Fruit fly (Drosophila melanogaster): Measurements from ENCODE around the gene CG32444.

The CG32444 gene

DNA sequence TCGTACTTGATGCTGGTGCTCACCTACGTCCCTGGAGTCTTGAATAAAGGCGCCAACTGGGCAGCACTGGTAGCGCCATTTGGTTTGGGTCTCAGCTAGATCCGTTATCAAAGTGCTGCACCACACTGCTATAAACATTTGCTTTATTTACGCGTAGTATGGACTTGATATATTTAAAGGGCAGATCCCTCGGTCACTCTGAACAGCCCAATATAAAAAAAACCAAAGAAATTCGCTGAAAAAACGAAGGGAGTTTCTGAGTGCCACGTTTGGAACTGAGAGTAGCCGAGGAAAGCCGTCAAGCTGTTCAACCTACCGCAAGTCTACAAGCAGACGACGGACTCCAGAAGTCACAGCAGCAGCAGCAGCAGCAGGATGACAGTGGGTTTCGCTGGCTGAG, 4.1 kb downstream of the CG32444 start, which contains the start of gene Atox1 (continued):
- peak; percentile 27 for TF ChIP-seq CG8290 (GFP tag; optimal IDR thresholded peaks at IDR 0.05)
- TF ChIP-seq CG8290 (tag; optimal IDR thresholded peaks at IDR 0.05): peak in 1 of 2 experiments; percentile 86
- TF ChIP-seq Hand (GFP tag; optimal IDR thresholded peaks at IDR 0.05): no peak
- TF ChIP-seq Stat92E (GFP tag; optimal IDR thresholded peaks at IDR 0.05): peak in 1 of 3 experiments; percentile 19
- no peak for TF ChIP-seq NC2α (GFP tag; optimal IDR thresholded peaks at IDR 0.05)
- peak; percentile 78; the same call in 2 of the 3 replicates for TF ChIP-seq ci (GFP tag; IDR thresholded peaks at IDR 0.05)
- peak; percentile 17 for TF ChIP-seq slp2 (GFP tag; optimal IDR thresholded peaks at IDR 0.05)
- TF ChIP-seq usp (GFP tag; optimal IDR thresholded peaks at IDR 0.05): no peak
- TF ChIP-seq CG9932 (GFP tag; IDR thresholded peaks at IDR 0.05): no peak
- TF ChIP-seq hbn (GFP tag; IDR thresholded peaks at IDR 0.05; ENCODE audit: partially characterized antibody): no peak
- no peak for TF ChIP-seq CG3838 (GFP tag; optimal IDR thresholded peaks at IDR 0.05)
- TF ChIP-seq CG8924 (tag; optimal IDR thresholded peaks at IDR 0.05): no peak
- TF ChIP-seq bsh (GFP tag; optimal IDR thresholded peaks at IDR 0.05): no peak
- TF ChIP-seq Deaf1 (tag; optimal IDR thresholded peaks at IDR 0.05): peak; percentile 36
- peak; percentile 44 for TF ChIP-seq Myb (GFP tag; optimal IDR thresholded peaks at IDR 0.05)
- peak; percentile 83 for TF ChIP-seq CG1603 (tag; optimal IDR thresholded peaks at IDR 0.05)
- TF ChIP-seq sob (GFP tag; IDR thresholded peaks at IDR 0.05): peak; percentile 43; the same call in 1 of the 2 replicates
- TF ChIP-seq cad (GFP tag; optimal IDR thresholded peaks at IDR 0.05): peak; percentile 8
- TF ChIP-seq org-1 (GFP tag; optimal IDR thresholded peaks at IDR 0.05): no peak
- TF ChIP-seq Gug (GFP tag; IDR thresholded peaks at IDR 0.05): peak; percentile 31; the same call in 1 of the 4 replicates
- TF ChIP-seq bcd (GFP tag; optimal IDR thresholded peaks at IDR 0.05): peak; percentile 57
- peak; percentile 40 for TF ChIP-seq bigmax (GFP tag; optimal IDR thresholded peaks at IDR 0.05)
- TF ChIP-seq CG9609 (GFP tag; optimal IDR thresholded peaks at IDR 0.05): peak; percentile 7
- peak; percentile 43 for TF ChIP-seq p53 (GFP tag; optimal IDR thresholded peaks at IDR 0.05)
- peak; percentile 52 for TF ChIP-seq CoRest (tag; optimal IDR thresholded peaks at IDR 0.05)
- 0 out of 2 replicates have a peak, but pooled peaks have one; percentile 36 for TF ChIP-seq rib (GFP tag; IDR thresholded peaks at IDR 0.05)
- no peak for TF ChIP-seq CG6689 (GFP tag; IDR thresholded peaks at IDR 0.05)
- TF ChIP-seq Scr (GFP tag; IDR thresholded peaks at IDR 0.05; ENCODE audit: partially characterized antibody): 0 out of 2 replicates have a peak, but pooled peaks have one; percentile 16
- TF ChIP-seq CG4404 (GFP tag; IDR thresholded peaks at IDR 0.05): no peak
- no peak for TF ChIP-seq CG17328 (GFP tag; IDR thresholded peaks at IDR 0.05)
- peak; percentile 56 for TF ChIP-seq CG10267 (tag; optimal IDR thresholded peaks at IDR 0.05)
- TF ChIP-seq Sox100B (GFP tag; optimal IDR thresholded peaks at IDR 0.05): no peak
- TF ChIP-seq Hey (tag; optimal IDR thresholded peaks at IDR 0.05): peak; percentile 22
- TF ChIP-seq gsb-n (tag; optimal IDR thresholded peaks at IDR 0.05): no peak
- TF ChIP-seq Mrtf (GFP tag; IDR thresholded peaks at IDR 0.05): no peak
- TF ChIP-seq CkIIα-i1 (GFP tag; IDR thresholded peaks at IDR 0.05): no peak
- TF ChIP-seq cato (GFP tag; optimal IDR thresholded peaks at IDR 0.05; ENCODE audit: borderline replicate concordance): no peak
- no peak for TF ChIP-seq CG33557 (GFP tag; optimal IDR thresholded peaks at IDR 0.05)
- TF ChIP-seq CG12299 (tag; optimal IDR thresholded peaks at IDR 0.05): no peak
- no peak for TF ChIP-seq CG11696 (GFP tag; IDR thresholded peaks at IDR 0.05)
- peak; percentile 59 for TF ChIP-seq sug (tag; optimal IDR thresholded peaks at IDR 0.05)
- no peak for TF ChIP-seq yki (optimal IDR thresholded peaks at IDR 0.05)
- peak; percentile 77 for TF ChIP-seq CG2199 (GFP tag; IDR thresholded peaks at IDR 0.05)
- TF ChIP-seq Sry-β (GFP tag; optimal IDR thresholded peaks at IDR 0.05): peak; percentile 38
- TF ChIP-seq ftz-f1 (GFP tag; optimal IDR thresholded peaks at IDR 0.05): peak; percentile 69
- TF ChIP-seq Ptx1 (GFP tag; IDR thresholded peaks at IDR 0.05): 0 out of 2 replicates have a peak, but pooled peaks have one; percentile 21
- TF ChIP-seq vfl (GFP tag; optimal IDR thresholded peaks at IDR 0.05): no peak
- TF ChIP-seq CG6654 (GFP tag; optimal IDR thresholded peaks at IDR 0.05): no peak
- TF ChIP-seq dpn (GFP tag; optimal IDR thresholded peaks at IDR 0.05): peak; percentile 15 to 35
- TF ChIP-seq z (GFP tag; IDR thresholded peaks at IDR 0.05): no peak
- TF ChIP-seq salm (tag; optimal IDR thresholded peaks at IDR 0.05): peak; percentile 0
- TF ChIP-seq gsb (GFP tag; IDR thresholded peaks at IDR 0.05): no peak
